Worm (Caenorhabditis elegans): Measurements from ENCODE around the gene cyp-33B1.

cyp-33B1 gene

DNA sequence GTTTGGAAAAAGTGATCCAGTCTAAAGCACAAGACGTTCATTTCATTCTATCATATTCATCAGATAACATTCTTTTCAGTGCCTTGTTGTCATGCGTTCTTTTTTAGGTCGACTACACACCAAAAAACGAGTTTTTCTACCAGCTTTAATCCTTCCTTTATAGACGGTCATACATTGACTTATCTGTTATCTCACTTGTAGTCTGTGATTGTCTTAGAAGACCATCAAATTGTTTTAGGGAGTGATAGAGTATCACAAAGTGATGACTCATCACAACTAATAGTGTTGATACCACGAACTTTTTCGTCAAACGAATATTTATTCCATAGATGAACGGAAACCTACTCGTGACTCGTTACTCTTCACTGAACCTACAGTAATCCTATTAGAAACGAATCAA lies 44.7 kb downstream of the cyp-33B1 start:
- no peak for TF ChIP-seq flh-1 (GFP tag; optimal IDR thresholded peaks at IDR 0.05)
- no peak for TF ChIP-seq tbx-8 (GFP tag; optimal IDR thresholded peaks at IDR 0.05)
- TF ChIP-seq unc-39 (tag; optimal IDR thresholded peaks at IDR 0.05): no peak
- no peak for TF ChIP-seq ces-1 (GFP tag; optimal IDR thresholded peaks at IDR 0.05)
- TF ChIP-seq nhr-237 (tag; optimal IDR thresholded peaks at IDR 0.05): no peak
- TF ChIP-seq mab-5 (tag; optimal IDR thresholded peaks at IDR 0.05): no peak
- no peak for TF ChIP-seq M03D4.4 (tag; optimal IDR thresholded peaks at IDR 0.05)
- TF ChIP-seq cnd-1 (tag; optimal IDR thresholded peaks at IDR 0.05): no peak
- no peak for TF ChIP-seq ceh-83 (GFP tag; optimal IDR thresholded peaks at IDR 0.05)
- TF ChIP-seq nhr-28 (tag; optimal IDR thresholded peaks at IDR 0.05): no peak
- no peak for TF ChIP-seq nhr-76 (tag; optimal IDR thresholded peaks at IDR 0.05)
- TF ChIP-seq ztf-11 (tag; optimal IDR thresholded peaks at IDR 0.05): no peak
- TF ChIP-seq pha-4 (tag; optimal IDR thresholded peaks at IDR 0.05): no peak
- TF ChIP-seq elt-1 (tag; optimal IDR thresholded peaks at IDR 0.05; ENCODE audit: borderline replicate concordance, insufficient read depth): no peak
- TF ChIP-seq drap-1 (GFP tag; optimal IDR thresholded peaks at IDR 0.05): no peak
- TF ChIP-seq nhr-2 (tag; optimal IDR thresholded peaks at IDR 0.05): no peak
- TF ChIP-seq ham-2 (GFP tag; optimal IDR thresholded peaks at IDR 0.05): no peak

DNA sequence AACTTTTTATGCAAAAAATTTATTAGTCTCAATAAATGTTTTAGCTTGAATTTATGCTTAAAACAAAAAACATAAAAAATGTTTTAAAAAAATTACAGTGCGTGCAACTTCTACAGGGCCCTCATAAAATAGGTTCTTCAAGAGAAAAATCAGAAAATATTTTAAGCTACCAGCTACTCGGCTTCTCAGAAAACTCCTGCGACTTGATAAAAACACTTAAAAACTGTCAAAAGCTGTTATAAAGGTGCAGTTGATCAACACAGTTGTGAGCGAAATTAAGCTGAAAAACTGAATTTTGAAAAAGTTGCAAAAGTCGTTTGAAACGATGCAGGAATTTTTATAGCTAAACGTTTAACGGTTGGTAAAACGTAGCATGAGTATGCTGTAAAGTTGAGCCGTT lies 47.6 kb downstream of the cyp-33B1 start:
- TF ChIP-seq M03D4.4 (tag; optimal IDR thresholded peaks at IDR 0.05) (no peak), mls-2 (tag; optimal IDR thresholded peaks at IDR 0.05) (peak; percentile 63)

- TF ChIP-seq ceh-39 (tag; optimal IDR thresholded peaks at IDR 0.05): no peak
- TF ChIP-seq unc-39 (tag; optimal IDR thresholded peaks at IDR 0.05): no peak
- TF ChIP-seq mep-1 (tag; optimal IDR thresholded peaks at IDR 0.05): no peak
These were observed 51.1 kb downstream of the cyp-33B1 start, which contains the start of gene T27E4.1 for ce11 chrV:9092209-9092608. TSS of gene T27E4.1 (plus strand) at chrV:9092345.

Measured in whole organism, mixed stage, embryonic.